Worm (Caenorhabditis elegans) whole organism, young adult: ENCODE data around the gene F37C12.10.

Experiments
- D2030.7 ChIP-seq: fragments of 200-800 bp; sonication (Bioruptor generic); IDR thresholded peaks from 2 replicates; pipeline ENCODE4 v1.3.6; 2022; ENCODE audit warnings: missing genetic modification reagents, missing genetic modification characterization, missing compliant biosample characterization
- F37B4.10 ChIP-seq: fragments of 200-800 bp; sonication (Bioruptor generic); IDR thresholded peaks from 2 replicates; pipeline ENCODE4 v1.3.6; 2022; ENCODE audit warnings: missing genetic modification characterization, missing compliant biosample characterization
- F39B2.1 ChIP-seq: fragments of 200-800 bp; sonication (Bioruptor generic); IDR thresholded peaks from 2 replicates; pipeline ENCODE4 v1.3.6; 2022; ENCODE audit warnings: missing genetic modification reagents, missing genetic modification characterization, missing compliant biosample characterization
- F49E8.2 ChIP-seq: sonication (generic microtip); optimal IDR thresholded peaks from 3 replicates; lab custom pipeline; 2017; ENCODE audit warnings: missing genetic modification characterization, mild to moderate bottlenecking, missing compliant biosample characterization, antibody characterized with exemption, moderate library complexity; ENCODE audit not compliant: insufficient read depth
- F55B11.4 ChIP-seq: sonication (generic microtip); optimal IDR thresholded peaks from 2 replicates; lab custom pipeline; 2016; ENCODE audit warnings: missing compliant biosample characterization, missing genetic modification characterization, borderline replicate concordance; ENCODE audit not compliant: insufficient read depth
- ama-1 ChIP-seq, 3 experiments: fragments of 150-350 bp in 1 of 3; sonication (generic microtip) in 2 of 3; optimal IDR thresholded peaks; 2 replicates each; lab custom pipeline; 2014 to 2018; ENCODE audit warnings: missing biosample characterization in 2 of 3, missing genetic modification characterization in 2 of 3, missing genetic modification reagents in 2 of 3
- atf-7 ChIP-seq: sonication (generic microtip); optimal IDR thresholded peaks from 2 replicates; lab custom pipeline; 2017; ENCODE audit warnings: mild to moderate bottlenecking, missing genetic modification characterization, missing compliant biosample characterization
- cebp-1 ChIP-seq, 2 experiments: fragments of 200-800 bp in 1 of 2; sonication (Bioruptor generic) in 1 of 2; sonication (generic microtip) in 1 of 2; IDR thresholded peaks in 1 of 2; optimal IDR thresholded peaks in 1 of 2; 2 replicates each; pipeline versions ENCODE4 v1.3.6 to Lab custom; 2017 to 2022; ENCODE audit warnings: missing compliant biosample characterization in 2 of 2, missing genetic modification characterization in 2 of 2, mild to moderate bottlenecking in 1 of 2, missing genetic modification reagents in 1 of 2, moderate library complexity in 1 of 2
- dpff-1 ChIP-seq: sonication (generic microtip); optimal IDR thresholded peaks from 2 replicates; lab custom pipeline; 2017; ENCODE audit warnings: mild to moderate bottlenecking, missing genetic modification characterization, missing compliant biosample characterization
- dpl-1 ChIP-seq: fragments of 150-350 bp; optimal IDR thresholded peaks from 2 replicates; lab custom pipeline; 2014; ENCODE audit warnings: missing biosample characterization, missing genetic modification reagents, missing genetic modification characterization
- egrh-3 ChIP-seq: fragments of 200-800 bp; sonication (Bioruptor generic); IDR thresholded peaks from 2 replicates; pipeline ENCODE4 v1.3.6; 2022; ENCODE audit warnings: missing genetic modification reagents, missing genetic modification characterization, missing compliant biosample characterization
- ekl-4 ChIP-seq: fragments of 200-800 bp; sonication (Bioruptor generic); IDR thresholded peaks from 2 replicates; pipeline ENCODE4 v1.3.6; 2022; ENCODE audit warnings: missing genetic modification reagents, missing genetic modification characterization, missing compliant biosample characterization
- hmg-1.2 ChIP-seq: fragments of 200-800 bp; sonication (Bioruptor generic); IDR thresholded peaks from 2 replicates; pipeline ENCODE4 v1.3.6; 2022; ENCODE audit warnings: missing genetic modification reagents, missing genetic modification characterization, missing compliant biosample characterization
- hmg-20 ChIP-seq: fragments of 200-800 bp; sonication (Bioruptor generic); IDR thresholded peaks from 2 replicates; pipeline ENCODE4 v1.3.6; 2022; ENCODE audit warnings: missing genetic modification reagents, missing genetic modification characterization, missing compliant biosample characterization
- hsf-1 ChIP-seq: fragments of 200-800 bp; sonication (Bioruptor generic); IDR thresholded peaks from 2 replicates; pipeline ENCODE4 v1.3.6; 2022; ENCODE audit warnings: missing genetic modification reagents, missing genetic modification characterization, missing compliant biosample characterization
- lsl-1 ChIP-seq: fragments of 200-800 bp; sonication (Bioruptor generic); optimal IDR thresholded peaks from 2 replicates; lab custom pipeline; 2018; ENCODE audit warnings: mild to moderate bottlenecking, missing genetic modification characterization, moderate library complexity, missing compliant biosample characterization
- lsy-27 ChIP-seq: sonication (generic microtip); optimal IDR thresholded peaks from 2 replicates; lab custom pipeline; 2017; ENCODE audit warnings: missing genetic modification characterization, mild to moderate bottlenecking, missing compliant biosample characterization, antibody characterized with exemption, missing genotype, borderline replicate concordance; ENCODE audit not compliant: insufficient read depth
- madf-3 ChIP-seq: fragments of 200-800 bp; sonication (Bioruptor generic); IDR thresholded peaks from 2 replicates; pipeline ENCODE4 v1.3.6; 2022; ENCODE audit warnings: missing genetic modification reagents, missing genetic modification characterization, missing compliant biosample characterization
- madf-6 ChIP-seq: fragments of 200-800 bp; sonication (Bioruptor generic); IDR thresholded peaks from 2 replicates; pipeline ENCODE4 v1.3.6; 2022; ENCODE audit warnings: missing genetic modification reagents, missing genetic modification characterization, missing compliant biosample characterization
- mcd-1 ChIP-seq: fragments of 200-800 bp; sonication (Bioruptor generic); IDR thresholded peaks from 2 replicates; pipeline ENCODE4 v1.3.6; 2022; ENCODE audit warnings: missing genetic modification reagents, missing genetic modification characterization, missing compliant biosample characterization
- nfya-1 ChIP-seq: sonication (generic microtip); optimal IDR thresholded peaks from 2 replicates; lab custom pipeline; 2017; ENCODE audit warnings: antibody characterized with exemption, missing compliant biosample characterization, missing genetic modification characterization, borderline replicate concordance; ENCODE audit not compliant: insufficient read depth
- nfya-2 ChIP-seq: fragments of 200-800 bp; sonication (Bioruptor generic); IDR thresholded peaks from 2 replicates; pipeline ENCODE4 v1.3.6; 2022; ENCODE audit warnings: missing genetic modification reagents, missing genetic modification characterization, missing compliant biosample characterization
- pbrm-1 ChIP-seq: fragments of 200-800 bp; sonication (Bioruptor generic); IDR thresholded peaks from 2 replicates; pipeline ENCODE4 v1.3.6; 2022; ENCODE audit warnings: missing genetic modification reagents, missing genetic modification characterization, missing compliant biosample characterization
- rcor-1 ChIP-seq: fragments of 200-800 bp; sonication (Bioruptor generic); IDR thresholded peaks from 2 replicates; pipeline ENCODE4 v1.3.6; 2022; ENCODE audit warnings: missing genetic modification reagents, missing genetic modification characterization, missing compliant biosample characterization
- repo-1 ChIP-seq: sonication (generic microtip); optimal IDR thresholded peaks from 2 replicates; lab custom pipeline; 2017; ENCODE audit warnings: mild to moderate bottlenecking, missing genetic modification characterization, missing compliant biosample characterization
- snpc-1.1 ChIP-seq: sonication (generic microtip); optimal IDR thresholded peaks from 2 replicates; lab custom pipeline; 2017; ENCODE audit warnings: missing genetic modification characterization, mild to moderate bottlenecking, missing compliant biosample characterization, antibody characterized with exemption, moderate library complexity, missing genotype, missing genetic modification reagents; ENCODE audit not compliant: insufficient read depth
- sptf-2 ChIP-seq: fragments of 200-800 bp; sonication (Bioruptor generic); optimal IDR thresholded peaks from 2 replicates; lab custom pipeline; 2018; ENCODE audit warnings: mild to moderate bottlenecking, missing genetic modification characterization, missing compliant biosample characterization
- tbx-9 ChIP-seq: sonication (generic microtip); optimal IDR thresholded peaks from 2 replicates; lab custom pipeline; 2016; ENCODE audit warnings: borderline replicate concordance, missing genetic modification characterization, inconsistent platforms, missing compliant biosample characterization
- xnd-1 ChIP-seq: sonication (generic microtip); optimal IDR thresholded peaks from 2 replicates; lab custom pipeline; 2016; ENCODE audit warnings: missing genotype, missing genetic modification reagents, missing genetic modification characterization, missing compliant biosample characterization
- ztf-26 ChIP-seq: sonication (generic microtip); optimal IDR thresholded peaks from 2 replicates; lab custom pipeline; 2017; ENCODE audit warnings: missing genetic modification characterization, missing compliant biosample characterization
- ztf-3 ChIP-seq: fragments of 200-800 bp; sonication (Bioruptor generic); optimal IDR thresholded peaks from 2 replicates; lab custom pipeline; 2018; ENCODE audit warnings: mild to moderate bottlenecking, missing genetic modification characterization, missing compliant biosample characterization
- ztf-6 ChIP-seq: fragments of 200-800 bp; sonication (Bioruptor generic); IDR thresholded peaks from 2 replicates; pipeline ENCODE4 v1.3.6; 2022; ENCODE audit warnings: missing genetic modification reagents, missing genetic modification characterization, missing compliant biosample characterization

F37C12.10 gene

ce11 chrIII:7153747-7154238 is 34.4 kb downstream of the F37C12.10 start, which contains the start of gene ogt-1 (continued):
- peak; percentile 43 for TF ChIP-seq mcd-1

- TF ChIP-seq F55B11.4 (tag; lab: Kevin White, UChicago) (no peak), nfya-2 (no peak), pbrm-1 (no peak), xnd-1 (tag; lab: Kevin White, UChicago) (no peak)
These were observed 35.6 kb downstream of the F37C12.10 start for ce11 chrIII:7152569-7152968.

- TF ChIP-seq madf-6 (GFP tag; lab: Robert Waterston, UW) (no peak), lsy-27 (tag; lab: Kevin White, UChicago) (no peak), egrh-3 (no peak), ztf-6 (no peak), snpc-1.1 (tag; lab: Kevin White, UChicago) (no peak)
These were observed 38.0 kb downstream of the F37C12.10 start for ce11 chrIII:7150162-7150561.

ce11 chrIII:7148191-7148590 is 40.0 kb downstream of the F37C12.10 start:
- no peak for TF ChIP-seq hsf-1 (GFP tag; lab: Robert Waterston, UW)
- no peak for TF ChIP-seq repo-1 (tag; lab: Kevin White, UChicago)
- no peak for TF ChIP-seq F37B4.10 (GFP tag; lab: Robert Waterston, UW)
- no peak for TF ChIP-seq ztf-3 (GFP tag; lab: Kevin White, UChicago)
- no peak for TF ChIP-seq ztf-26 (tag; lab: Kevin White, UChicago)
- TF ChIP-seq dpff-1 (tag; lab: Kevin White, UChicago) = no peak
- TF ChIP-seq dpl-1 (GFP tag; lab: Kevin White, UChicago) = no peak
- no peak for TF ChIP-seq ama-1 (optimal IDR thresholded peaks at IDR 0.05; lab: Kevin White, UChicago)
- TF ChIP-seq ama-1 (GFP tag; optimal IDR thresholded peaks at IDR 0.05; lab: Kevin White, UChicago) = no peak
- no peak for TF ChIP-seq cebp-1 (GFP tag; IDR thresholded peaks at IDR 0.05; lab: Robert Waterston, UW)
- TF ChIP-seq cebp-1 (tag; optimal IDR thresholded peaks at IDR 0.05; lab: Kevin White, UChicago) = no peak
- TF ChIP-seq lsl-1 = no peak
- TF ChIP-seq, all 124 proteins: peak for 0

- TF ChIP-seq hmg-20 (GFP tag; lab: Robert Waterston, UW) = no peak
- TF ChIP-seq madf-3 (GFP tag; lab: Robert Waterston, UW) = 0 out of 2 replicates have a peak, but pooled peaks have one; percentile 26
These were observed 41.8 kb downstream of the F37C12.10 start for ce11 chrIII:7146341-7146740.

- no peak for TF ChIP-seq ekl-4 (GFP tag; lab: Robert Waterston, UW)
- TF ChIP-seq rcor-1 (GFP tag; lab: Robert Waterston, UW) = no peak
- no peak for TF ChIP-seq atf-7 (tag; lab: Kevin White, UChicago)
- no peak for TF ChIP-seq tbx-9 (tag; lab: Kevin White, UChicago)
- no peak for TF ChIP-seq F39B2.1
- TF ChIP-seq sptf-2 = no peak
- TF ChIP-seq D2030.7 (GFP tag; lab: Robert Waterston, UW) = no peak
- TF ChIP-seq F49E8.2 (tag; lab: Kevin White, UChicago) = no peak
- no peak for TF ChIP-seq ztf-26 (tag; lab: Kevin White, UChicago)
- TF ChIP-seq hmg-1.2 = no peak
- no peak for TF ChIP-seq nfya-1 (tag; lab: Kevin White, UChicago)
- TF ChIP-seq, all 124 proteins: peak for 0
These were observed 43.4 kb downstream of the F37C12.10 start, which contains the start of gene glr-2 for ce11 chrIII:7144749-7145148. glr-2 (minus strand) TSS chrIII:7144959.
